Fruit fly (Drosophila melanogaster) whole organism, pupa: ENCODE results near the gene CG10560.

Source experiments
- Ets98B ChIP-seq: fragments of 200-800 bp; sonication (Bioruptor generic); IDR thresholded peaks from 2 replicates; pipeline ENCODE4 v1.3.6; 2022; ENCODE audit warnings: missing biosample characterization, missing genetic modification characterization
- Pif1B ChIP-seq: fragments of 200-800 bp; sonication (Bioruptor generic); optimal IDR thresholded peaks from 3 replicates; lab custom pipeline; 2016; ENCODE audit warnings: missing biosample characterization, missing genetic modification characterization
- rn ChIP-seq: fragments of 200-800 bp; sonication (Bioruptor generic); IDR thresholded peaks from 2 replicates; pipeline ENCODE4 v1.3.6; 2022; ENCODE audit warnings: missing biosample characterization, missing genetic modification characterization

dm6 chr3R:25292864-25293284 lies 27.0 kb downstream of the CG10560 start, which contains the start of gene CG31098:
- TF ChIP-seq rn: no peak
- peak; percentile 37 for TF ChIP-seq Pif1B (GFP tag; lab: Kevin White, UChicago)
- no peak for TF ChIP-seq Ets98B
